Worm (Caenorhabditis elegans) whole organism, early embryonic: ENCODE data around the gene F55F10.1.

Experiments
- B0310.2 ChIP-seq: sonication (generic microtip); optimal IDR thresholded peaks from 2 replicates; lab custom pipeline; 2016; ENCODE audit warnings: mild to moderate bottlenecking, missing genetic modification characterization, missing compliant biosample characterization
- ceh-13 ChIP-seq: fragments of 200-800 bp; sonication (Bioruptor generic); optimal IDR thresholded peaks from 2 replicates; lab custom pipeline; 2018; ENCODE audit warnings: mild to moderate bottlenecking, missing genetic modification characterization, missing compliant biosample characterization
- hmg-4 ChIP-seq: fragments of 200-800 bp; sonication (Bioruptor generic); optimal IDR thresholded peaks from 2 replicates; lab custom pipeline; 2018; ENCODE audit warnings: mild to moderate bottlenecking, missing genetic modification characterization, missing compliant biosample characterization
- pes-1 ChIP-seq: fragments of 200-800 bp; sonication (Bioruptor generic); IDR thresholded peaks from 2 replicates; pipeline ENCODE4 v1.3.6; 2022; ENCODE audit warnings: missing genetic modification reagents, missing genetic modification characterization, missing compliant biosample characterization
- scrt-1 ChIP-seq: fragments of 200-800 bp; sonication (Bioruptor generic); IDR thresholded peaks from 2 replicates; pipeline ENCODE4 v1.3.6; 2022; ENCODE audit warnings: missing genetic modification characterization, missing compliant biosample characterization
- tbx-11 ChIP-seq: fragments of 200-800 bp; sonication (Bioruptor generic); IDR thresholded peaks from 2 replicates; pipeline ENCODE4 v1.3.6; 2022; ENCODE audit warnings: missing genetic modification characterization, missing compliant biosample characterization

F55F10.1 gene

ce11 chrIV:4434441-4435084 is 73.9 kb downstream of the F55F10.1 start, which contains the start of the genes R08C7.8 and R08C7.4:
Gene R08C7.8 (minus strand): TSS chrIV:4434541.
Gene R08C7.4 (plus strand): TSS chrIV:4435034.
- no peak for TF ChIP-seq hmg-4 (GFP tag; lab: Kevin White, UChicago)
- no peak for TF ChIP-seq tbx-11 (GFP tag; lab: Robert Waterston, UW)
- TF ChIP-seq pes-1 (GFP tag; lab: Robert Waterston, UW), result no peak
- no peak for TF ChIP-seq ceh-13
- TF ChIP-seq B0310.2 (tag; lab: Kevin White, UChicago), result no peak
- TF ChIP-seq scrt-1 (GFP tag; lab: Robert Waterston, UW), result no peak
